Worm (Caenorhabditis elegans) whole organism, midembryonic: Measurements from ENCODE around the gene F30B5.11.
"Not testable (repeated sequence)": the region's sequence is repeated elsewhere in the genome, so short reads cannot be mapped to it uniquely, and the experiment has no call there.

Experiments
- T22C8.4 ChIP-seq: fragments of 200-800 bp; sonication (Bioruptor generic); IDR thresholded peaks from 2 replicates; pipeline ENCODE4 v1.3.6; 2022; ENCODE audit warnings: missing genetic modification characterization, missing compliant biosample characterization
- cog-1 ChIP-seq: sonication (generic microtip); optimal IDR thresholded peaks from 2 replicates; lab custom pipeline; 2016; ENCODE audit warnings: missing genetic modification characterization, missing compliant biosample characterization
- flt-1 ChIP-seq: fragments of 200-800 bp; sonication (Bioruptor generic); IDR thresholded peaks from 2 replicates; pipeline ENCODE4 v1.3.6; 2022; ENCODE audit warnings: missing genetic modification characterization, missing compliant biosample characterization
- klf-2 ChIP-seq: fragments of 200-800 bp; sonication (Bioruptor generic); conservative IDR thresholded peaks from 2 replicates; pipeline ENCODE4 v1.3.6; 2022; ENCODE audit warnings: missing genetic modification reagents, missing genetic modification characterization, missing compliant biosample characterization
- med-1 ChIP-seq: sonication (generic microtip); optimal IDR thresholded peaks from 2 replicates; lab custom pipeline; 2017; ENCODE audit warnings: missing genetic modification characterization, mild to moderate bottlenecking, missing compliant biosample characterization, antibody characterized with exemption, missing genetic modification reagents; ENCODE audit not compliant: insufficient read depth
- ref-1 ChIP-seq: fragments of 200-800 bp; sonication (Bioruptor generic); conservative IDR thresholded peaks from 2 replicates; pipeline ENCODE4 v1.3.6; 2022; ENCODE audit warnings: missing genetic modification reagents, missing genetic modification characterization, missing compliant biosample characterization
- ztf-23 ChIP-seq: fragments of 200-800 bp; sonication (Bioruptor generic); IDR thresholded peaks from 2 replicates; pipeline ENCODE4 v1.3.6; 2022; ENCODE audit warnings: missing genetic modification reagents, missing genetic modification characterization, missing compliant biosample characterization
- ztf-29 ChIP-seq: fragments of 200-800 bp; sonication (Bioruptor generic); IDR thresholded peaks from 2 replicates; pipeline ENCODE4 v1.3.6; 2022; ENCODE audit warnings: missing genetic modification reagents, missing genetic modification characterization, missing compliant biosample characterization

- not testable (repeated sequence) for TF ChIP-seq T22C8.4; ztf-29 (GFP tag; lab: Robert Waterston, UW); ztf-23 (GFP tag; lab: Robert Waterston, UW); flt-1; cog-1; klf-2 (GFP tag; lab: Robert Waterston, UW); med-1 (GFP tag; lab: Kevin White, UChicago); ref-1
Observed at ce11 chrIV:4197167-4197566, 22.7 kb downstream of the F30B5.11 start, which contains the start of gene cyp-25A6.
